Worm (Caenorhabditis elegans) whole organism, L4 larva: Measurements from ENCODE around the gene F59B10.5.

Experiments used
- D1046.2 ChIP-seq: fragments of 200-800 bp; sonication (Bioruptor generic); IDR thresholded peaks from 2 replicates; pipeline ENCODE4 v1.3.6; 2022; ENCODE audit warnings: missing genetic modification characterization, missing compliant biosample characterization
- F49E8.2 ChIP-seq: sonication (generic microtip); optimal IDR thresholded peaks from 2 replicates; lab custom pipeline; 2016; ENCODE audit warnings: missing compliant biosample characterization, mild to moderate bottlenecking, missing genetic modification characterization, borderline replicate concordance
- T26A8.4 ChIP-seq: fragments of 200-800 bp; sonication (Bioruptor generic); IDR thresholded peaks from 2 replicates; pipeline ENCODE4 v1.3.6; 2022; ENCODE audit warnings: missing genetic modification characterization, missing compliant biosample characterization
- Y5F2A.4 ChIP-seq: fragments of 200-800 bp; sonication (Bioruptor generic); optimal IDR thresholded peaks from 2 replicates; lab custom pipeline; 2018; ENCODE audit warnings: mild to moderate bottlenecking, missing genetic modification characterization, missing compliant biosample characterization
- ZK546.5 ChIP-seq, 2 experiments: sonication (generic microtip); optimal IDR thresholded peaks; 2 replicates each; lab custom pipeline; 2017; ENCODE audit warnings: missing biosample characterization in 2 of 2, missing genetic modification characterization in 2 of 2
- aha-1 ChIP-seq: fragments of 150-350 bp; peaks from one replicate; lab custom pipeline; 2014; ENCODE audit warnings: missing biosample characterization, missing genetic modification characterization
- ama-1 ChIP-seq: fragments of 150-350 bp; optimal IDR thresholded peaks from 2 replicates; lab custom pipeline; 2014; ENCODE audit warnings: inconsistent platforms, mixed read lengths
- arid-1 ChIP-seq: fragments of 200-800 bp; sonication (Bioruptor generic); conservative IDR thresholded peaks from 2 replicates; pipeline ENCODE4 v1.3.6; 2022; ENCODE audit warnings: missing genetic modification reagents, missing genetic modification characterization, missing compliant biosample characterization
- ceh-32 ChIP-seq: sonication (generic microtip); optimal IDR thresholded peaks from 2 replicates; lab custom pipeline; 2016; ENCODE audit warnings: mild to moderate bottlenecking, missing genetic modification characterization, missing compliant biosample characterization; ENCODE audit not compliant: poor library complexity
- ceh-44 ChIP-seq: fragments of 200-800 bp; sonication (Bioruptor generic); IDR thresholded peaks from 2 replicates; pipeline ENCODE4 v1.3.6; 2022; ENCODE audit warnings: missing genetic modification reagents, missing genetic modification characterization, missing compliant biosample characterization
- ceh-62 ChIP-seq: sonication (generic microtip); optimal IDR thresholded peaks from 2 replicates; lab custom pipeline; 2017; ENCODE audit warnings: missing biosample characterization, missing genetic modification characterization
- ceh-82 ChIP-seq: sonication (generic microtip); optimal IDR thresholded peaks from 2 replicates; lab custom pipeline; 2017; ENCODE audit warnings: missing biosample characterization, missing genetic modification characterization
- ctbp-1 ChIP-seq: fragments of 200-800 bp; sonication (Bioruptor generic); IDR thresholded peaks from 2 replicates; pipeline ENCODE4 v1.3.6; 2022; ENCODE audit warnings: missing genetic modification reagents, missing genetic modification characterization, missing compliant biosample characterization
- daf-12 ChIP-seq: fragments of 150-350 bp; optimal IDR thresholded peaks from 2 replicates; lab custom pipeline; 2014; ENCODE audit warnings: missing biosample characterization, missing genetic modification reagents, missing genetic modification characterization
- daf-16 ChIP-seq, 3 experiments: sonication (generic microtip); optimal IDR thresholded peaks; 2 replicates each; lab custom pipeline; 2016 to 2017; ENCODE audit warnings: missing genetic modification characterization in 3 of 3, missing genetic modification reagents in 3 of 3, mild to moderate bottlenecking in 2 of 3, missing compliant biosample characterization in 2 of 3, missing biosample characterization in 1 of 3, moderate library complexity in 1 of 3
- dmd-6 ChIP-seq: fragments of 200-800 bp; sonication (Bioruptor generic); IDR thresholded peaks from 2 replicates; pipeline ENCODE4 v1.3.6; 2022; ENCODE audit warnings: missing genetic modification reagents, missing genetic modification characterization, missing compliant biosample characterization
- dve-1 ChIP-seq: sonication (generic microtip); optimal IDR thresholded peaks from 2 replicates; lab custom pipeline; 2017; ENCODE audit warnings: antibody characterized with exemption, mild to moderate bottlenecking, missing genetic modification characterization, missing compliant biosample characterization; ENCODE audit not compliant: insufficient read depth
- fkh-10 ChIP-seq: fragments of 150-350 bp; optimal IDR thresholded peaks from 2 replicates; lab custom pipeline; 2014; ENCODE audit warnings: missing biosample characterization, missing genetic modification reagents, missing genetic modification characterization
- fos-1 ChIP-seq: fragments of 150-350 bp; optimal IDR thresholded peaks from 2 replicates; lab custom pipeline; 2014; ENCODE audit warnings: missing biosample characterization, missing genetic modification characterization
- hif-1 ChIP-seq, 2 experiments: sonication (generic microtip); optimal IDR thresholded peaks; 2 replicates each; lab custom pipeline; 2016 to 2017; ENCODE audit warnings: missing compliant biosample characterization in 2 of 2, missing genetic modification characterization in 2 of 2, missing genetic modification reagents in 2 of 2, missing genotype in 2 of 2, mild to moderate bottlenecking in 1 of 2
- hlh-11 ChIP-seq: fragments of 200-800 bp; sonication (Bioruptor generic); optimal IDR thresholded peaks from 2 replicates; lab custom pipeline; 2018; ENCODE audit warnings: mild to moderate bottlenecking, missing genetic modification characterization, missing compliant biosample characterization
- hlh-30 ChIP-seq: sonication (generic microtip); optimal IDR thresholded peaks from 2 replicates; lab custom pipeline; 2017; ENCODE audit warnings: antibody characterized with exemption, mild to moderate bottlenecking, missing genetic modification characterization, missing compliant biosample characterization; ENCODE audit not compliant: insufficient read depth
- jun-1 ChIP-seq: fragments of 150-350 bp; optimal IDR thresholded peaks from 2 replicates; lab custom pipeline; 2014; ENCODE audit warnings: missing biosample characterization, missing genetic modification reagents, missing genetic modification characterization
- lin-1 ChIP-seq: fragments of 200-800 bp; sonication (Bioruptor generic); IDR thresholded peaks from 2 replicates; pipeline ENCODE4 v1.3.6; 2022; ENCODE audit warnings: missing genetic modification reagents, missing genetic modification characterization, missing compliant biosample characterization
- lin-15B ChIP-seq: fragments of 150-350 bp; sonication (generic microtip); optimal IDR thresholded peaks from 3 replicates; lab custom pipeline; 2014; ENCODE audit warnings: missing biosample characterization, missing genetic modification characterization
- lir-3 ChIP-seq: sonication (generic microtip); optimal IDR thresholded peaks from 2 replicates; lab custom pipeline; 2016; ENCODE audit warnings: mild to moderate bottlenecking, missing genetic modification characterization, missing compliant biosample characterization
- madf-5 ChIP-seq, 2 experiments: fragments of 200-800 bp; sonication (Bioruptor generic); IDR thresholded peaks; 2 replicates each; pipeline ENCODE4 v1.3.6; 2022; ENCODE audit warnings: missing compliant biosample characterization in 2 of 2, missing genetic modification characterization in 2 of 2
- madf-9 ChIP-seq: fragments of 200-800 bp; sonication (Bioruptor generic); conservative IDR thresholded peaks from 2 replicates; pipeline ENCODE4 v1.3.6; 2022; ENCODE audit warnings: missing genetic modification reagents, missing genetic modification characterization, missing compliant biosample characterization
- mep-1 ChIP-seq: fragments of 150-350 bp; sonication (generic microtip); optimal IDR thresholded peaks from 3 replicates; lab custom pipeline; 2014; ENCODE audit warnings: missing biosample characterization, missing genetic modification characterization
- nhr-10 ChIP-seq: fragments of 150-350 bp; optimal IDR thresholded peaks from 2 replicates; lab custom pipeline; 2014; ENCODE audit warnings: missing biosample characterization, missing genetic modification characterization
- nhr-111 ChIP-seq: fragments of 200-800 bp; sonication (Bioruptor generic); optimal IDR thresholded peaks from 2 replicates; lab custom pipeline; 2018; ENCODE audit warnings: mild to moderate bottlenecking, missing genetic modification characterization, missing compliant biosample characterization
- nhr-237 ChIP-seq: sonication (generic microtip); optimal IDR thresholded peaks from 2 replicates; lab custom pipeline; 2017; ENCODE audit warnings: missing biosample characterization, missing genetic modification characterization
- nhr-28 ChIP-seq: fragments of 150-350 bp; optimal IDR thresholded peaks from 2 replicates; lab custom pipeline; 2014; ENCODE audit warnings: missing biosample characterization, missing genetic modification characterization
- nhr-48 ChIP-seq: sonication (generic microtip); optimal IDR thresholded peaks from 2 replicates; lab custom pipeline; 2016; ENCODE audit warnings: mild to moderate bottlenecking, missing genetic modification characterization, missing compliant biosample characterization
- nhr-76 ChIP-seq: fragments of 150-350 bp; optimal IDR thresholded peaks from 2 replicates; lab custom pipeline; 2014; ENCODE audit warnings: missing biosample characterization, missing genetic modification characterization
- php-3 ChIP-seq: fragments of 200-800 bp; sonication (Bioruptor generic); IDR thresholded peaks from 2 replicates; pipeline ENCODE4 v1.3.6; 2022; ENCODE audit warnings: missing genetic modification reagents, missing genetic modification characterization, missing compliant biosample characterization
- pqm-1 ChIP-seq: sonication (generic microtip); optimal IDR thresholded peaks from 2 replicates; lab custom pipeline; 2017; ENCODE audit warnings: missing biosample characterization, missing genetic modification characterization
- set-16 ChIP-seq: fragments of 200-800 bp; sonication (Bioruptor generic); IDR thresholded peaks from 2 replicates; pipeline ENCODE4 v1.3.6; 2022; ENCODE audit warnings: missing genetic modification reagents, missing genetic modification characterization, missing compliant biosample characterization
- skn-1 ChIP-seq: fragments of 150-350 bp; optimal IDR thresholded peaks from 2 replicates; lab custom pipeline; 2014; ENCODE audit warnings: missing biosample characterization, missing genetic modification characterization
- spr-1 ChIP-seq: sonication (generic microtip); optimal IDR thresholded peaks from 2 replicates; lab custom pipeline; 2016; ENCODE audit warnings: mild to moderate bottlenecking, missing genetic modification characterization, missing compliant biosample characterization
- spr-3 ChIP-seq: fragments of 200-800 bp; sonication (Bioruptor generic); optimal IDR thresholded peaks from 2 replicates; lab custom pipeline; 2018; ENCODE audit warnings: mild to moderate bottlenecking, missing genetic modification characterization, missing compliant biosample characterization
- unc-39 ChIP-seq: sonication (generic microtip); optimal IDR thresholded peaks from 2 replicates; lab custom pipeline; 2017; ENCODE audit warnings: missing biosample characterization, missing genetic modification characterization
- unc-62 ChIP-seq, 3 experiments: fragments of 150-350 bp in 1 of 3; sonication (generic microtip); optimal IDR thresholded peaks in 2 of 3; peaks in 1 of 3; 1 replicate in 1 of 3; 2 replicates in 2 of 3; lab custom pipeline; 2014 to 2017; ENCODE audit warnings: missing biosample characterization in 3 of 3, missing genetic modification characterization in 3 of 3, missing genetic modification reagents in 3 of 3, missing genotype in 1 of 3
- zag-1 ChIP-seq: fragments of 150-350 bp; optimal IDR thresholded peaks from 2 replicates; lab custom pipeline; 2014; ENCODE audit warnings: missing biosample characterization, missing genetic modification characterization
- zip-11 ChIP-seq: fragments of 200-800 bp; sonication (Bioruptor generic); IDR thresholded peaks from 2 replicates; pipeline ENCODE4 v1.3.6; 2022; ENCODE audit warnings: missing genetic modification characterization, missing compliant biosample characterization
- ztf-7 ChIP-seq: fragments of 150-350 bp; optimal IDR thresholded peaks from 2 replicates; lab custom pipeline; 2014; ENCODE audit warnings: missing biosample characterization, missing genetic modification characterization

Gene F59B10.5

ce11 chrII:10485640-10486039 is 37.8 kb downstream of the F59B10.5 start (continued):
- TF ChIP-seq nhr-48 (tag; lab: Kevin White, UChicago), result no peak
- no peak for TF ChIP-seq arid-1
- TF ChIP-seq ceh-82 (tag; lab: Kevin White, UChicago), result no peak
- TF ChIP-seq fkh-10, result no peak
- peak; percentile 44 for TF ChIP-seq hlh-11 (tag; lab: Kevin White, UChicago)
- TF ChIP-seq nhr-111, result no peak
- TF ChIP-seq lin-1 (GFP tag; lab: Robert Waterston, UW), result no peak
- TF ChIP-seq Y5F2A.4, result no peak
- TF ChIP-seq skn-1 (tag; lab: Kevin White, UChicago), result no peak
- no peak for TF ChIP-seq fos-1
- TF ChIP-seq ztf-7 (tag; lab: Kevin White, UChicago), result no peak
- TF ChIP-seq ama-1 (lab: Kevin White, UChicago), result no peak
- TF ChIP-seq madf-9, result no peak

DNA sequence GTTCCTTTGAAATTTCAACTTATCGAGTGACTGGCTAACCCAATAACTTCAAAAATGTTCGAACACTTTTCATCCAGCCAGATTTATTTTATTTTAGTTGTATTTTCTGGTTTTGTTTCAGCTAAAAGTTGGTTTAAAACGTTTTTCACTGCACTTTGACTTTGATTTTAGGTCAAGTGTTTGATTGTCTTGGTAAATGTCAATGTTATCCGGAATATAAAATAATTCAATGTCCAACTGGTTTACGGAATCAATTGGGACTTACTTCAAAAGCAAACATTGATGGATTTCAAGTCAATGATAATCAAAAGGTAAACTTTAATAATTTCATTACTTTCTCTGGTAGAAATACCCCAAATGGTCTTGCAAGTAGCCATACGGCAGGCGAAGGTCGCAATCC is 39.6 kb downstream of the F59B10.5 start:
- TF ChIP-seq unc-62 (GFP tag; optimal IDR thresholded peaks at IDR 0.05 in 1 of 2; lab: Kevin White, UChicago), result peak in 1 of 2 experiments; percentile 91
- TF ChIP-seq unc-62 (tag; optimal IDR thresholded peaks at IDR 0.05; lab: Kevin White, UChicago), result no peak
- no peak for TF ChIP-seq ceh-44

DNA sequence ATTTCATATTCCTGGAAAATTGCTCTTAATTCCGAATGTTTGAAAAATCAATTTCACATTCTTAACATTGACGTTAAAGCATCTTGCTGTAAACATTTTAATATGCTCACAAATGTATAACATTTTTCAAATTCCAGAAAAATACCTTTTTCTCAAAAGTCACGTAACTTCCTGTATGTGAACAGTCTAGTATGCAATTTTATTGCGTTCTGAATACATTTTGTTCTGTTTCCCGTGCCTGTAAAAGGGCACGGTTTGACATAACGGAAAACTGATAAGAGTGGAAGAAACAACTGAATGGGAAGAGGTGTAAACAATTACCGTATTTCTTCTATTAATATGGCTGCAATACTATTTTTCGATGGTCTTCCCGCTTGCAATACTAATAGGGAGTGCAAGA is 40.6 kb downstream of the F59B10.5 start:
- TF ChIP-seq zip-11 (GFP tag; lab: Robert Waterston, UW), result no peak
- TF ChIP-seq hlh-11 (tag; lab: Kevin White, UChicago), result peak; percentile 2
- TF ChIP-seq daf-16 (GFP tag; optimal IDR thresholded peaks at IDR 0.05; lab: Kevin White, UChicago), result no peak
- peak; percentile 81 for TF ChIP-seq daf-16 (tag; optimal IDR thresholded peaks at IDR 0.05; lab: Kevin White, UChicago)
- no peak for TF ChIP-seq T26A8.4 (GFP tag; lab: Robert Waterston, UW)
- TF ChIP-seq lir-3 (tag; lab: Kevin White, UChicago), result no peak
- no peak for TF ChIP-seq lin-15B (tag; lab: Kevin White, UChicago)
- TF ChIP-seq fkh-10, result no peak
- TF ChIP-seq spr-3 (GFP tag; lab: Kevin White, UChicago), result no peak
- 0 out of 2 replicates have a peak, but pooled peaks have one; percentile 40 for TF ChIP-seq php-3 (GFP tag; lab: Robert Waterston, UW)
- no peak for TF ChIP-seq nhr-48 (tag; lab: Kevin White, UChicago)
- no peak for TF ChIP-seq nhr-76
- TF ChIP-seq dmd-6 (GFP tag; lab: Robert Waterston, UW), result peak; percentile 50; the same call in 1 of the 2 replicates
- TF ChIP-seq set-16 (GFP tag; lab: Robert Waterston, UW), result no peak
- peak in 1 of 2 experiments; percentile 27 for TF ChIP-seq unc-62 (GFP tag; optimal IDR thresholded peaks at IDR 0.05 in 1 of 2; lab: Kevin White, UChicago)
- no peak for TF ChIP-seq unc-62 (tag; optimal IDR thresholded peaks at IDR 0.05; lab: Kevin White, UChicago)
- TF ChIP-seq madf-9, result no peak
- no peak for TF ChIP-seq ceh-62 (tag; lab: Kevin White, UChicago)
- peak; percentile 77 for TF ChIP-seq aha-1 (tag; lab: Kevin White, UChicago)
- TF ChIP-seq D1046.2 (GFP tag; lab: Robert Waterston, UW), result no peak
- TF ChIP-seq ceh-82 (tag; lab: Kevin White, UChicago), result no peak
- no peak for TF ChIP-seq ceh-32 (tag; lab: Kevin White, UChicago)
- TF ChIP-seq hif-1 (tag; optimal IDR thresholded peaks at IDR 0.05; lab: Kevin White, UChicago), result peak in 1 of 2 experiments; percentile 84
- no peak for TF ChIP-seq mep-1
- no peak for TF ChIP-seq hlh-30 (tag; lab: Kevin White, UChicago)
- no peak for TF ChIP-seq jun-1
- TF ChIP-seq dve-1 (tag; lab: Kevin White, UChicago), result peak; percentile 13
- no peak for TF ChIP-seq lin-1 (GFP tag; lab: Robert Waterston, UW)
- TF ChIP-seq nhr-28 (tag; lab: Kevin White, UChicago), result peak; percentile 61
- TF ChIP-seq zag-1 (tag; lab: Kevin White, UChicago), result no peak
- TF ChIP-seq ctbp-1 (GFP tag; lab: Robert Waterston, UW), result no peak
- no peak for TF ChIP-seq ceh-44
- TF ChIP-seq unc-39 (tag; lab: Kevin White, UChicago), result no peak
- TF ChIP-seq nhr-10 (tag; lab: Kevin White, UChicago), result no peak
- no peak for TF ChIP-seq F49E8.2 (tag; lab: Kevin White, UChicago)
- peak; percentile 84 for TF ChIP-seq pqm-1 (tag; lab: Kevin White, UChicago)
- no peak for TF ChIP-seq madf-5 (GFP tag; IDR thresholded peaks at IDR 0.05; lab: Robert Waterston, UW)
- TF ChIP-seq ZK546.5 (tag; optimal IDR thresholded peaks at IDR 0.05; lab: Kevin White, UChicago), result no peak
- TF ChIP-seq spr-1 (tag; lab: Kevin White, UChicago), result no peak
- TF ChIP-seq nhr-237 (tag; lab: Kevin White, UChicago), result no peak
- TF ChIP-seq daf-12 (tag; lab: Kevin White, UChicago), result no peak
